Worm (Caenorhabditis elegans) whole organism, L2 larva: ENCODE data around the gene clec-19.
A peak's percentile ranks its signal among the peaks of the same experiment; 100 is the strongest.

Experiments
- R02D3.7 ChIP-seq: fragments of 150-350 bp; optimal IDR thresholded peaks from 2 replicates; lab custom pipeline; 2014; ENCODE audit warnings: missing biosample characterization, missing genetic modification characterization
- Y55F3AM.14 ChIP-seq: fragments of 200-800 bp; sonication (Bioruptor generic); optimal IDR thresholded peaks from 2 replicates; lab custom pipeline; 2018; ENCODE audit warnings: mild to moderate bottlenecking, missing genetic modification characterization, missing compliant biosample characterization
- ZK546.5 ChIP-seq: sonication (generic microtip); optimal IDR thresholded peaks from 2 replicates; lab custom pipeline; 2017; ENCODE audit warnings: missing biosample characterization, missing genetic modification characterization
- aly-2 ChIP-seq: fragments of 150-350 bp; optimal IDR thresholded peaks from 2 replicates; lab custom pipeline; 2014; ENCODE audit warnings: missing biosample characterization, missing genetic modification characterization
- ama-1 ChIP-seq: fragments of 150-350 bp; optimal IDR thresholded peaks from 2 replicates; lab custom pipeline; 2018; ENCODE audit warnings: inconsistent platforms
- ceh-16 ChIP-seq: fragments of 150-350 bp; optimal IDR thresholded peaks from 2 replicates; lab custom pipeline; 2014; ENCODE audit warnings: missing biosample characterization, missing genetic modification characterization
- ceh-82 ChIP-seq: fragments of 150-350 bp; optimal IDR thresholded peaks from 2 replicates; lab custom pipeline; 2014; ENCODE audit warnings: missing biosample characterization, missing genetic modification characterization
- dmd-4 ChIP-seq: sonication (generic microtip); optimal IDR thresholded peaks from 2 replicates; lab custom pipeline; 2017; ENCODE audit warnings: missing biosample characterization, missing genetic modification characterization
- egl-27 ChIP-seq: sonication (generic microtip); optimal IDR thresholded peaks from 3 replicates; lab custom pipeline; 2017; ENCODE audit warnings: missing biosample characterization, missing genetic modification reagents, missing genetic modification characterization
- elt-1 ChIP-seq: fragments of 150-350 bp; optimal IDR thresholded peaks from 2 replicates; lab custom pipeline; 2014; ENCODE audit warnings: missing biosample characterization, missing genetic modification characterization
- elt-3 ChIP-seq: sonication (generic microtip); optimal IDR thresholded peaks from 2 replicates; lab custom pipeline; 2017; ENCODE audit warnings: missing biosample characterization, missing genetic modification characterization
- fos-1 ChIP-seq: fragments of 150-350 bp; optimal IDR thresholded peaks from 2 replicates; lab custom pipeline; 2014; ENCODE audit warnings: missing biosample characterization, missing genetic modification characterization
- lin-13 ChIP-seq: fragments of 150-350 bp; optimal IDR thresholded peaks from 2 replicates; lab custom pipeline; 2014; ENCODE audit warnings: missing biosample characterization, missing genetic modification reagents, missing genetic modification characterization
- lin-39 ChIP-seq: fragments of 150-350 bp; optimal IDR thresholded peaks from 2 replicates; lab custom pipeline; 2014; ENCODE audit warnings: missing biosample characterization, missing genetic modification reagents, missing genetic modification characterization
- lsy-2 ChIP-seq, 2 experiments: fragments of 150-350 bp in 1 of 2; sonication (generic microtip) in 1 of 2; optimal IDR thresholded peaks; 2 replicates each; lab custom pipeline; 2014 to 2017; ENCODE audit warnings: missing biosample characterization in 2 of 2, missing genetic modification characterization in 2 of 2
- mab-5 ChIP-seq: fragments of 150-350 bp; optimal IDR thresholded peaks from 2 replicates; lab custom pipeline; 2014; ENCODE audit warnings: missing biosample characterization, missing genetic modification characterization
- mdl-1 ChIP-seq, 2 experiments: fragments of 150-350 bp in 1 of 2; sonication (generic microtip) in 1 of 2; optimal IDR thresholded peaks; 2 replicates each; lab custom pipeline; 2017; ENCODE audit warnings: missing biosample characterization in 2 of 2, missing genetic modification characterization in 2 of 2
- nhr-10 ChIP-seq: sonication (generic microtip); optimal IDR thresholded peaks from 2 replicates; lab custom pipeline; 2017; ENCODE audit warnings: missing biosample characterization, missing genetic modification characterization
- nhr-12 ChIP-seq: fragments of 150-350 bp; optimal IDR thresholded peaks from 2 replicates; lab custom pipeline; 2014; ENCODE audit warnings: missing biosample characterization, missing genetic modification characterization
- nhr-23 ChIP-seq: fragments of 150-350 bp; optimal IDR thresholded peaks from 2 replicates; lab custom pipeline; 2014; ENCODE audit warnings: missing biosample characterization, missing genetic modification reagents, missing genetic modification characterization
- nhr-25 ChIP-seq: fragments of 150-350 bp; sonication (generic microtip); optimal IDR thresholded peaks from 3 replicates; lab custom pipeline; 2014; ENCODE audit warnings: missing biosample characterization, missing genetic modification characterization
- nhr-6 ChIP-seq: fragments of 150-350 bp; optimal IDR thresholded peaks from 2 replicates; lab custom pipeline; 2014; ENCODE audit warnings: missing biosample characterization, missing genetic modification characterization
- nhr-77 ChIP-seq: fragments of 150-350 bp; optimal IDR thresholded peaks from 2 replicates; lab custom pipeline; 2014; ENCODE audit warnings: missing biosample characterization, missing genetic modification characterization
- peb-1 ChIP-seq: fragments of 150-350 bp; optimal IDR thresholded peaks from 2 replicates; lab custom pipeline; 2014; ENCODE audit warnings: missing biosample characterization, missing genetic modification characterization
- sem-4 ChIP-seq: fragments of 150-350 bp; optimal IDR thresholded peaks from 2 replicates; lab custom pipeline; 2014; ENCODE audit warnings: missing biosample characterization, missing genetic modification reagents, missing genetic modification characterization
- sma-3 ChIP-seq: sonication (generic microtip); optimal IDR thresholded peaks from 2 replicates; lab custom pipeline; 2016; ENCODE audit warnings: missing genetic modification reagents, missing genetic modification characterization, missing compliant biosample characterization
- snpc-4 ChIP-seq: fragments of 150-350 bp; optimal IDR thresholded peaks from 2 replicates; lab custom pipeline; 2014; ENCODE audit warnings: missing biosample characterization, missing genetic modification characterization
- unc-62 ChIP-seq: fragments of 150-350 bp; optimal IDR thresholded peaks from 2 replicates; lab custom pipeline; 2014; ENCODE audit warnings: missing biosample characterization, missing genetic modification reagents, missing genetic modification characterization
- ztf-1 ChIP-seq: fragments of 200-800 bp; sonication (Bioruptor generic); conservative IDR thresholded peaks from 2 replicates; pipeline ENCODE4 v1.3.6; 2022; ENCODE audit warnings: missing genetic modification characterization, missing compliant biosample characterization
- ztf-11 ChIP-seq: sonication (generic microtip); optimal IDR thresholded peaks from 2 replicates; lab custom pipeline; 2017; ENCODE audit warnings: missing biosample characterization, missing genetic modification characterization

Gene clec-19

ce11 chrII:1736353-1736752, 7.9 kb upstream of the clec-19 start, which contains the start of gene ceh-83:
Gene ceh-83, minus strand, starts transcription at chrII:1736533.
- TF ChIP-seq fos-1 (tag; lab: Kevin White, UChicago) (peak; percentile 49), snpc-4 (no peak), nhr-12 (no peak), elt-1 (tag; lab: Kevin White, UChicago) (no peak), elt-3 (tag; lab: Kevin White, UChicago) (no peak)

ce11 chrII:1738844-1739243, 5.4 kb upstream of the clec-19 start, which contains the start of the genes irld-9 and irld-33:
Gene irld-9, minus strand, starts transcription at chrII:1738944.
Gene irld-33, plus strand, starts transcription at chrII:1739052.
- TF ChIP-seq unc-62 (GFP tag; lab: Kevin White, UChicago) (no peak), ztf-11 (tag; lab: Kevin White, UChicago) (no peak), lin-39 (tag; lab: Kevin White, UChicago) (no peak), ztf-1 (GFP tag; lab: Robert Waterston, UW) (no peak), mdl-1 (tag; optimal IDR thresholded peaks at IDR 0.05; lab: Kevin White, UChicago) (no peak), nhr-10 (tag; lab: Kevin White, UChicago) (no peak), aly-2 (no peak), lsy-2 (tag; optimal IDR thresholded peaks at IDR 0.05; lab: Kevin White, UChicago) (no peak), ceh-16 (no peak), nhr-12 (no peak)
- TF ChIP-seq, all 48 proteins: peak for 0

- TF ChIP-seq nhr-23 (tag; lab: Kevin White, UChicago) (no peak), dmd-4 (tag; lab: Kevin White, UChicago) (no peak), R02D3.7 (no peak), ceh-82 (tag; lab: Kevin White, UChicago) (no peak), ceh-16 (no peak)
- TF ChIP-seq, all 48 proteins: peak for 0
These were observed 3.0 kb upstream of the clec-19 start, which contains the start of gene K07G6.1 for ce11 chrII:1741248-1741647. Gene K07G6.1, plus strand, starts transcription at chrII:1741548.

ce11 chrII:1742535-1742934, 1.7 kb upstream of the clec-19 start, which contains the start of gene F36H5.12:
Gene F36H5.12, plus strand, starts transcription at chrII:1742835.
- no peak for TF ChIP-seq dmd-4 (tag; lab: Kevin White, UChicago)
- no peak for TF ChIP-seq snpc-4
- TF ChIP-seq sem-4 (tag; lab: Kevin White, UChicago) = no peak
- TF ChIP-seq aly-2 = no peak
- no peak for TF ChIP-seq ZK546.5
- TF ChIP-seq ztf-11 (tag; lab: Kevin White, UChicago) = no peak
- TF ChIP-seq nhr-23 (tag; lab: Kevin White, UChicago) = no peak
- no peak for TF ChIP-seq Y55F3AM.14
- TF ChIP-seq ceh-82 (tag; lab: Kevin White, UChicago) = no peak
- TF ChIP-seq sma-3 (GFP tag; lab: Kevin White, UChicago) = no peak
- no peak for TF ChIP-seq mab-5 (tag; lab: Kevin White, UChicago)
- TF ChIP-seq lsy-2 (tag; optimal IDR thresholded peaks at IDR 0.05; lab: Kevin White, UChicago) = no peak

ce11 chrII:1750413-1750812, 6.1 kb downstream of the clec-19 start, which contains the start of the genes F36H5.13 and F36H5.8:
Gene F36H5.13, minus strand, starts transcription at chrII:1750513.
Gene F36H5.8, minus strand, starts transcription at chrII:1750686.
- no peak for TF ChIP-seq unc-62 (GFP tag; lab: Kevin White, UChicago)
- no peak for TF ChIP-seq egl-27 (tag; lab: Kevin White, UChicago)
- no peak for TF ChIP-seq peb-1
- TF ChIP-seq nhr-25 = no peak

- TF ChIP-seq elt-1 (tag; lab: Kevin White, UChicago) (no peak), lin-13 (GFP tag; lab: Kevin White, UChicago) (no peak), nhr-6 (no peak), elt-3 (tag; lab: Kevin White, UChicago) (no peak), unc-62 (GFP tag; lab: Kevin White, UChicago) (no peak), nhr-77 (tag; lab: Kevin White, UChicago) (no peak), egl-27 (tag; lab: Kevin White, UChicago) (no peak), dmd-4 (tag; lab: Kevin White, UChicago) (no peak), mdl-1 (tag; optimal IDR thresholded peaks at IDR 0.05; lab: Kevin White, UChicago) (no peak)
These were observed 8.7 kb downstream of the clec-19 start, which contains the start of gene F36H5.9 for ce11 chrII:1752990-1753389. Gene F36H5.9, minus strand, starts transcription at chrII:1753090.

- no peak for TF ChIP-seq nhr-12
- no peak for TF ChIP-seq ztf-11 (tag; lab: Kevin White, UChicago)
- TF ChIP-seq R02D3.7 = no peak
- TF ChIP-seq ceh-82 (tag; lab: Kevin White, UChicago) = no peak
- TF ChIP-seq ama-1 (lab: Kevin White, UChicago) = no peak
- no peak for TF ChIP-seq snpc-4
- TF ChIP-seq ceh-16 = no peak
These were observed 11.8 kb downstream of the clec-19 start, which contains the start of gene F36H5.17 for ce11 chrII:1756072-1756471. Gene F36H5.17, minus strand, starts transcription at chrII:1756172.
